Worm (Caenorhabditis elegans): ENCODE measurements around the gene nhr-128.

ce11 chrV:2271750-2272149, 49.9 kb downstream of the nhr-128 start, which contains the start of gene Y5H2A.1:
- TF ChIP-seq ama-1 (optimal IDR thresholded peaks at IDR 0.05) (no peak), F13C5.2 (tag; optimal IDR thresholded peaks at IDR 0.05) (no peak)

Data from whole organism, early embryonic.